Worm (Caenorhabditis elegans): ENCODE data around the gene ufbp-1.

Gene ufbp-1

DNA sequence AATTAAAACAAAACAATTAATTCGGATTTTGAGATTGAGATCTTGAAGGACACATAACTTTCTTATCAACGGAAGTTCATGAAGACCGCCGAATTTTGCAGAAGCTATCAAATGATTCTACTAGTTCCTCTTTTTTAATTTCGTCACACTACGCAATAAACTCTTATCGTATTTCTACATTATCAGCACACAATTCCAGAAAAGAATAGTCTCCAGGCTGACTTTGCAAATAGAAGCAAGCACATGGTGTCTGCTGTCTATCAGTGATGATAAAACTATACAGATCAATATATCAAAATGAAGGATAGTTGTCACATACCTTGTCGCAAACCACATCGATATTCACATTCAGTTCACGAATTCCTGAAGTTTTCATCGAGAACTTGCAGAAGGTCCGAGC, 42.9 kb downstream of the ufbp-1 start (continued):
- no peak for TF ChIP-seq snpc-4 (tag; optimal IDR thresholded peaks at IDR 0.05)
- no peak for TF ChIP-seq lin-29 (GFP tag; IDR thresholded peaks at IDR 0.05)
- TF ChIP-seq hlh-30 (tag; optimal IDR thresholded peaks at IDR 0.05; ENCODE audit: insufficient read depth): peak; percentile 7
- peak; percentile 44 for TF ChIP-seq gei-8 (GFP tag; optimal IDR thresholded peaks at IDR 0.05)
- TF ChIP-seq attf-4 (tag; optimal IDR thresholded peaks at IDR 0.05): no peak
- no peak for TF ChIP-seq zip-2 (tag; optimal IDR thresholded peaks at IDR 0.05)
- TF ChIP-seq unc-130 (GFP tag; optimal IDR thresholded peaks at IDR 0.05): no peak
- no peak for TF ChIP-seq sdz-12 (GFP tag; optimal IDR thresholded peaks at IDR 0.05)
- TF ChIP-seq Y105C5A.15 (GFP tag; IDR thresholded peaks at IDR 0.05): no peak
- no peak for TF ChIP-seq daf-19 (GFP tag; conservative IDR thresholded peaks at IDR 0.05)
- no peak for TF ChIP-seq spr-1 (tag; optimal IDR thresholded peaks at IDR 0.05)
- no peak for TF ChIP-seq F49E8.2 (tag; optimal IDR thresholded peaks at IDR 0.05; ENCODE audit: borderline replicate concordance)
- TF ChIP-seq Y48G9A.11 (GFP tag; IDR thresholded peaks at IDR 0.05): no peak
- TF ChIP-seq lin-13 (GFP tag; optimal IDR thresholded peaks at IDR 0.05): no peak
- TF ChIP-seq aly-2 (tag; optimal IDR thresholded peaks at IDR 0.05): no peak
- no peak for TF ChIP-seq skn-1 (tag; optimal IDR thresholded peaks at IDR 0.05)
- no peak for TF ChIP-seq mxl-2 (GFP tag; conservative IDR thresholded peaks at IDR 0.05)

DNA sequence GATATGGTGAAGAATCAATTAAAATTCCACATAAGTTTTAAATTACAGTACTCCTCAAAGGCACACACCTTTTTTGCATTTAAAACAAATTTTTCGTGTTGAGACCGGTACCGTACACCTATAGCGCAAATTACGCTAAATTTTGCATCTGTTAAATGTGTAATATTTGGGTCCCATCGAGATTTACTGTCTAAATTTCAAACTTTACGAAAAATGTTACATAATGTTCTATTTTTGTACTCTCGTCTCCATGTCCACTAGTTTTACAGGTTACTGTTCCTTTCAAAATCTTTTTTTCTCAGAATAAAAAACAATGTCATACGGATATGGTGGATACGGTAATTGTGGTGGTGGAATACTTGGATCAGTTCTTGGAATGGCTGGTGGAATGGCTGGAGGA, 45.0 kb downstream of the ufbp-1 start, which contains the start of gene ZK353.2:
TSS of gene ZK353.2 (plus strand) at position 301 of the 400 bp plus-strand sequence.
- no peak for TF ChIP-seq nhr-41 (GFP tag; IDR thresholded peaks at IDR 0.05)
- TF ChIP-seq snpc-4 (tag; optimal IDR thresholded peaks at IDR 0.05): no peak
- TF ChIP-seq F49E8.2 (tag; optimal IDR thresholded peaks at IDR 0.05; ENCODE audit: borderline replicate concordance): no peak
- TF ChIP-seq lin-29 (GFP tag; IDR thresholded peaks at IDR 0.05): no peak
- TF ChIP-seq ZK337.2 (GFP tag; IDR thresholded peaks at IDR 0.05): no peak
- TF ChIP-seq ceh-62 (tag; optimal IDR thresholded peaks at IDR 0.05): no peak
- no peak for TF ChIP-seq daf-16 (GFP tag; optimal IDR thresholded peaks at IDR 0.05)
- no peak for TF ChIP-seq daf-16 (tag; optimal IDR thresholded peaks at IDR 0.05)
- no peak for TF ChIP-seq aha-1 (tag)
- no peak for TF ChIP-seq nhr-237 (tag; optimal IDR thresholded peaks at IDR 0.05)
- TF ChIP-seq egl-27 (tag; optimal IDR thresholded peaks at IDR 0.05): no peak
- TF ChIP-seq hlh-30 (tag; optimal IDR thresholded peaks at IDR 0.05; ENCODE audit: insufficient read depth): no peak
- no peak for TF ChIP-seq set-16 (GFP tag; IDR thresholded peaks at IDR 0.05)
- no peak for TF ChIP-seq unc-130 (GFP tag; optimal IDR thresholded peaks at IDR 0.05)
- TF ChIP-seq ceh-44 (GFP tag; IDR thresholded peaks at IDR 0.05): no peak
- TF ChIP-seq lin-1 (GFP tag; IDR thresholded peaks at IDR 0.05): no peak
- no peak for TF ChIP-seq ctbp-1 (GFP tag; IDR thresholded peaks at IDR 0.05)

DNA sequence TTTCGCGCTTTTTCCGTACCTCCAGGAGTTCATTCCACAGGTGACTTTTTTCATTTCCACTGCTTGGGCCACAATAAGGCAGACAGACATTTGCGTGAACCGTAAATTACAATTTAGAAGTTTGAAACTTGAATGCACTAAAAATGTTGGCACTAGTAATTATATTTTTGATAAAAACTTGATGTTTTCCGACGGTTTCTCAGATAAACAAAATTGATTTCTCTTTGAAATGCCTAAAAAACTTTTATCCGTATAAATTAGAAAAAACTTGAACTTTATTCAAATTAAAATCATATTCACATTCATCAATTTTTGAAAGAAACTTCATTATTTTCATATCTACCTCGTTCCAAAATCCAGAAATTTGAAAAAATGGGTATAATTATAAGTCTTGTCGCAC, 47.7 kb downstream of the ufbp-1 start, which contains the start of gene ZK353.3:
TSS of gene ZK353.3 (plus strand) at position 301 of the 400 bp plus-strand sequence.
- no peak for TF ChIP-seq mdl-1 (tag; optimal IDR thresholded peaks at IDR 0.05)
- no peak for TF ChIP-seq ztf-11 (tag; optimal IDR thresholded peaks at IDR 0.05)
- TF ChIP-seq lin-38 (GFP tag; IDR thresholded peaks at IDR 0.05): no peak
- no peak for TF ChIP-seq duxl-1 (tag; optimal IDR thresholded peaks at IDR 0.05; ENCODE audit: poor library complexity)
- TF ChIP-seq pqm-1 (tag; optimal IDR thresholded peaks at IDR 0.05): no peak
- no peak for TF ChIP-seq dve-1 (tag; optimal IDR thresholded peaks at IDR 0.05; ENCODE audit: insufficient read depth)
- no peak for TF ChIP-seq ceh-20 (GFP tag; IDR thresholded peaks at IDR 0.05)
- no peak for TF ChIP-seq aly-2 (tag; optimal IDR thresholded peaks at IDR 0.05)
- no peak for TF ChIP-seq lim-7 (GFP tag; IDR thresholded peaks at IDR 0.05)
- no peak for TF ChIP-seq pha-4 (GFP tag; IDR thresholded peaks at IDR 0.05)
- no peak for TF ChIP-seq pha-4 (tag; optimal IDR thresholded peaks at IDR 0.05)
- no peak for TF ChIP-seq nhr-28 (tag; optimal IDR thresholded peaks at IDR 0.05)
- TF ChIP-seq rbr-2 (tag; optimal IDR thresholded peaks at IDR 0.05): no peak
- TF ChIP-seq hif-1 (tag; optimal IDR thresholded peaks at IDR 0.05): no peak
- TF ChIP-seq hlh-30 (tag; optimal IDR thresholded peaks at IDR 0.05; ENCODE audit: insufficient read depth): no peak
- TF ChIP-seq nhr-42 (GFP tag; IDR thresholded peaks at IDR 0.05): no peak
- TF ChIP-seq mxl-2 (GFP tag; conservative IDR thresholded peaks at IDR 0.05): no peak
- TF ChIP-seq saeg-2 (GFP tag; IDR thresholded peaks at IDR 0.05): no peak
- no peak for TF ChIP-seq zip-2 (tag; optimal IDR thresholded peaks at IDR 0.05)
- TF ChIP-seq spr-1 (tag; optimal IDR thresholded peaks at IDR 0.05): no peak
- no peak for TF ChIP-seq nhr-48 (tag; optimal IDR thresholded peaks at IDR 0.05)

All from whole organism, L4 larva.